Worm (Caenorhabditis elegans) whole organism, L4 larva: ENCODE data around the gene F15E6.4.

Source experiments
- F10B5.3 ChIP-seq: sonication (generic microtip); optimal IDR thresholded peaks from 2 replicates; lab custom pipeline; 2016; ENCODE audit warnings: mild to moderate bottlenecking, missing genetic modification characterization, missing compliant biosample characterization
- F37D6.2 ChIP-seq: sonication (generic microtip); optimal IDR thresholded peaks from 2 replicates; lab custom pipeline; 2016; ENCODE audit warnings: mild to moderate bottlenecking, missing genetic modification characterization, missing compliant biosample characterization
- F44E2.7 ChIP-seq: fragments of 200-800 bp; sonication (Bioruptor generic); IDR thresholded peaks from 2 replicates; pipeline ENCODE4 v2.1.2; 2022; ENCODE audit warnings: missing genetic modification characterization, missing compliant biosample characterization
- T26A8.4 ChIP-seq: fragments of 200-800 bp; sonication (Bioruptor generic); IDR thresholded peaks from 2 replicates; pipeline ENCODE4 v1.3.6; 2022; ENCODE audit warnings: missing genetic modification characterization, missing compliant biosample characterization
- Y105C5A.15 ChIP-seq: fragments of 200-800 bp; sonication (Bioruptor generic); IDR thresholded peaks from 2 replicates; pipeline ENCODE4 v1.3.6; 2022; ENCODE audit warnings: missing genetic modification characterization, missing compliant biosample characterization
- Y48G9A.11 ChIP-seq: fragments of 200-800 bp; sonication (Bioruptor generic); IDR thresholded peaks from 2 replicates; pipeline ENCODE4 v1.3.6; 2022; ENCODE audit warnings: missing genetic modification reagents, missing genetic modification characterization, missing compliant biosample characterization
- aha-1 ChIP-seq: fragments of 150-350 bp; peaks from one replicate; lab custom pipeline; 2014; ENCODE audit warnings: missing biosample characterization, missing genetic modification characterization
- arid-1 ChIP-seq: fragments of 200-800 bp; sonication (Bioruptor generic); conservative IDR thresholded peaks from 2 replicates; pipeline ENCODE4 v1.3.6; 2022; ENCODE audit warnings: missing genetic modification reagents, missing genetic modification characterization, missing compliant biosample characterization
- ceh-20 ChIP-seq: fragments of 200-800 bp; sonication (Bioruptor generic); IDR thresholded peaks from 2 replicates; pipeline ENCODE4 v1.3.6; 2022; ENCODE audit warnings: missing genetic modification reagents, missing genetic modification characterization, missing compliant biosample characterization
- ceh-28 ChIP-seq: fragments of 150-350 bp; optimal IDR thresholded peaks from 2 replicates; lab custom pipeline; 2014; ENCODE audit warnings: missing biosample characterization, missing genetic modification reagents, missing genetic modification characterization
- ceh-32 ChIP-seq: sonication (generic microtip); optimal IDR thresholded peaks from 2 replicates; lab custom pipeline; 2016; ENCODE audit warnings: mild to moderate bottlenecking, missing genetic modification characterization, missing compliant biosample characterization; ENCODE audit not compliant: poor library complexity
- ceh-82 ChIP-seq: sonication (generic microtip); optimal IDR thresholded peaks from 2 replicates; lab custom pipeline; 2017; ENCODE audit warnings: missing biosample characterization, missing genetic modification characterization
- ctbp-1 ChIP-seq: fragments of 200-800 bp; sonication (Bioruptor generic); IDR thresholded peaks from 2 replicates; pipeline ENCODE4 v1.3.6; 2022; ENCODE audit warnings: missing genetic modification reagents, missing genetic modification characterization, missing compliant biosample characterization
- daf-16 ChIP-seq, 3 experiments: sonication (generic microtip); optimal IDR thresholded peaks; 2 replicates each; lab custom pipeline; 2016 to 2017; ENCODE audit warnings: missing genetic modification characterization in 3 of 3, missing genetic modification reagents in 3 of 3, mild to moderate bottlenecking in 2 of 3, missing compliant biosample characterization in 2 of 3, missing biosample characterization in 1 of 3, moderate library complexity in 1 of 3
- daf-8 ChIP-seq: fragments of 200-800 bp; sonication (Bioruptor generic); IDR thresholded peaks from 2 replicates; pipeline ENCODE4 v1.3.6; 2022; ENCODE audit warnings: missing genetic modification characterization, missing compliant biosample characterization
- egl-27 ChIP-seq: sonication (generic microtip); optimal IDR thresholded peaks from 3 replicates; lab custom pipeline; 2017; ENCODE audit warnings: missing biosample characterization, missing genetic modification reagents, missing genetic modification characterization
- egl-43 ChIP-seq: fragments of 200-800 bp; sonication (Bioruptor generic); IDR thresholded peaks from 2 replicates; pipeline ENCODE4 v1.3.6; 2022; ENCODE audit warnings: missing genetic modification reagents, missing genetic modification characterization, missing compliant biosample characterization
- hlh-11 ChIP-seq: fragments of 200-800 bp; sonication (Bioruptor generic); optimal IDR thresholded peaks from 2 replicates; lab custom pipeline; 2018; ENCODE audit warnings: mild to moderate bottlenecking, missing genetic modification characterization, missing compliant biosample characterization
- hlh-30 ChIP-seq: sonication (generic microtip); optimal IDR thresholded peaks from 2 replicates; lab custom pipeline; 2017; ENCODE audit warnings: antibody characterized with exemption, mild to moderate bottlenecking, missing genetic modification characterization, missing compliant biosample characterization; ENCODE audit not compliant: insufficient read depth
- jun-1 ChIP-seq: fragments of 150-350 bp; optimal IDR thresholded peaks from 2 replicates; lab custom pipeline; 2014; ENCODE audit warnings: missing biosample characterization, missing genetic modification reagents, missing genetic modification characterization
- lin-13 ChIP-seq: fragments of 150-350 bp; optimal IDR thresholded peaks from 2 replicates; lab custom pipeline; 2014; ENCODE audit warnings: missing biosample characterization, missing genetic modification reagents, missing genetic modification characterization
- lsy-2 ChIP-seq, 2 experiments: fragments of 150-350 bp in 1 of 2; sonication (generic microtip) in 1 of 2; optimal IDR thresholded peaks; 2 replicates each; lab custom pipeline; 2014 to 2017; ENCODE audit warnings: missing biosample characterization in 2 of 2, missing genetic modification characterization in 2 of 2
- madf-5 ChIP-seq, 2 experiments: fragments of 200-800 bp; sonication (Bioruptor generic); IDR thresholded peaks; 2 replicates each; pipeline ENCODE4 v1.3.6; 2022; ENCODE audit warnings: missing compliant biosample characterization in 2 of 2, missing genetic modification characterization in 2 of 2
- mdl-1 ChIP-seq, 2 experiments: fragments of 150-350 bp in 1 of 2; sonication (generic microtip) in 1 of 2; optimal IDR thresholded peaks; 2 replicates each; lab custom pipeline; 2014 to 2017; ENCODE audit warnings: missing biosample characterization in 2 of 2, missing genetic modification characterization in 2 of 2
- mdt-29 ChIP-seq: fragments of 200-800 bp; sonication (Bioruptor generic); IDR thresholded peaks from 2 replicates; pipeline ENCODE4 v1.3.6; 2022; ENCODE audit warnings: missing genetic modification reagents, missing genetic modification characterization, missing compliant biosample characterization
- mep-1 ChIP-seq: fragments of 150-350 bp; sonication (generic microtip); optimal IDR thresholded peaks from 3 replicates; lab custom pipeline; 2014; ENCODE audit warnings: missing biosample characterization, missing genetic modification characterization
- mes-2 ChIP-seq: sonication (generic microtip); optimal IDR thresholded peaks from 2 replicates; lab custom pipeline; 2016; ENCODE audit warnings: missing genotype, mild to moderate bottlenecking, missing genetic modification characterization, missing compliant biosample characterization; ENCODE audit not compliant: poor library complexity, severe bottlenecking
- mxl-2 ChIP-seq: fragments of 200-800 bp; sonication (Bioruptor generic); conservative IDR thresholded peaks from 2 replicates; pipeline ENCODE4 v1.3.6; 2022; ENCODE audit warnings: missing genetic modification reagents, missing genetic modification characterization, missing compliant biosample characterization
- mxl-3 ChIP-seq: fragments of 200-800 bp; sonication (Bioruptor generic); optimal IDR thresholded peaks from 2 replicates; lab custom pipeline; 2018; ENCODE audit warnings: mild to moderate bottlenecking, missing genetic modification characterization, missing compliant biosample characterization
- nhr-102 ChIP-seq: sonication (generic microtip); optimal IDR thresholded peaks from 2 replicates; lab custom pipeline; 2016; ENCODE audit warnings: mild to moderate bottlenecking, missing genetic modification characterization, moderate library complexity, missing compliant biosample characterization
- nhr-111 ChIP-seq: fragments of 200-800 bp; sonication (Bioruptor generic); optimal IDR thresholded peaks from 2 replicates; lab custom pipeline; 2018; ENCODE audit warnings: mild to moderate bottlenecking, missing genetic modification characterization, missing compliant biosample characterization
- nhr-41 ChIP-seq: fragments of 200-800 bp; sonication (Bioruptor generic); IDR thresholded peaks from 2 replicates; pipeline ENCODE4 v1.3.6; 2022; ENCODE audit warnings: missing genetic modification reagents, missing genetic modification characterization, missing compliant biosample characterization
- nhr-42 ChIP-seq: fragments of 200-800 bp; sonication (Bioruptor generic); IDR thresholded peaks from 2 replicates; pipeline ENCODE4 v1.3.6; 2022; ENCODE audit warnings: missing genetic modification characterization, missing compliant biosample characterization
- pqm-1 ChIP-seq: sonication (generic microtip); optimal IDR thresholded peaks from 2 replicates; lab custom pipeline; 2017; ENCODE audit warnings: missing biosample characterization, missing genetic modification characterization
- rbr-2 ChIP-seq: sonication (generic microtip); optimal IDR thresholded peaks from 2 replicates; lab custom pipeline; 2016; ENCODE audit warnings: missing genotype, missing genetic modification characterization, missing compliant biosample characterization
- saeg-2 ChIP-seq: fragments of 200-800 bp; sonication (Bioruptor generic); IDR thresholded peaks from 2 replicates; pipeline ENCODE4 v1.3.6; 2022; ENCODE audit warnings: missing genetic modification reagents, missing genetic modification characterization, missing compliant biosample characterization
- set-16 ChIP-seq: fragments of 200-800 bp; sonication (Bioruptor generic); IDR thresholded peaks from 2 replicates; pipeline ENCODE4 v1.3.6; 2022; ENCODE audit warnings: missing genetic modification reagents, missing genetic modification characterization, missing compliant biosample characterization
- skn-1 ChIP-seq: fragments of 150-350 bp; optimal IDR thresholded peaks from 2 replicates; lab custom pipeline; 2014; ENCODE audit warnings: missing biosample characterization, missing genetic modification characterization
- snpc-4 ChIP-seq: fragments of 150-350 bp; optimal IDR thresholded peaks from 2 replicates; lab custom pipeline; 2014; ENCODE audit warnings: missing biosample characterization, missing genetic modification characterization
- tag-97 ChIP-seq: fragments of 200-800 bp; sonication (Bioruptor generic); IDR thresholded peaks from 2 replicates; pipeline ENCODE4 v1.3.6; 2022; ENCODE audit warnings: missing genetic modification characterization, missing compliant biosample characterization
- vab-7 ChIP-seq: fragments of 200-800 bp; sonication (Bioruptor generic); IDR thresholded peaks from 2 replicates; pipeline ENCODE4 v1.3.6; 2022; ENCODE audit warnings: missing genetic modification reagents, missing genetic modification characterization, missing compliant biosample characterization
- zfp-3 ChIP-seq: fragments of 200-800 bp; sonication (Bioruptor generic); conservative IDR thresholded peaks from 2 replicates; pipeline ENCODE4 v1.3.6; 2022; ENCODE audit warnings: missing genetic modification reagents, missing genetic modification characterization, missing compliant biosample characterization
- zip-2 ChIP-seq: fragments of 150-350 bp; optimal IDR thresholded peaks from 2 replicates; lab custom pipeline; 2014; ENCODE audit warnings: missing biosample characterization, missing genetic modification characterization

F15E6.4 gene

ce11 chrIV:4291174-4291573 is at the start of gene F15E6.4:
Gene F15E6.4, plus strand, starts transcription at chrIV:4291474.
- no peak for TF ChIP-seq arid-1 (GFP tag; lab: Robert Waterston, UW)
- TF ChIP-seq lin-13 (GFP tag; lab: Kevin White, UChicago) = no peak
- no peak for TF ChIP-seq mdl-1 (tag; optimal IDR thresholded peaks at IDR 0.05; lab: Kevin White, UChicago)
- TF ChIP-seq F37D6.2 (tag; lab: Kevin White, UChicago) = no peak
- no peak for TF ChIP-seq nhr-102 (tag; lab: Kevin White, UChicago)
- TF ChIP-seq, all 104 proteins: peak for 0

- TF ChIP-seq set-16 (GFP tag; lab: Robert Waterston, UW) (peak; percentile 98), tag-97 (GFP tag; lab: Robert Waterston, UW) (no peak), ceh-28 (tag; lab: Kevin White, UChicago) (no peak), ctbp-1 (GFP tag; lab: Robert Waterston, UW) (no peak), T26A8.4 (no peak)
Measured at ce11 chrIV:4243830-4244406, 47.4 kb upstream of the F15E6.4 start.

- TF ChIP-seq hlh-30 (tag; lab: Kevin White, UChicago) (no peak), Y105C5A.15 (GFP tag; lab: Robert Waterston, UW) (no peak), zip-2 (no peak), pqm-1 (tag; lab: Kevin White, UChicago) (no peak), snpc-4 (no peak), F44E2.7 (no peak), nhr-102 (tag; lab: Kevin White, UChicago) (no peak), hlh-11 (tag; lab: Kevin White, UChicago) (no peak), ceh-82 (no peak), mdt-29 (GFP tag; lab: Robert Waterston, UW) (no peak), Y48G9A.11 (GFP tag; lab: Robert Waterston, UW) (no peak), nhr-41 (GFP tag; lab: Robert Waterston, UW) (no peak), mes-2 (no peak), mxl-3 (GFP tag; lab: Kevin White, UChicago) (no peak), madf-5 (GFP tag; IDR thresholded peaks at IDR 0.05; lab: Robert Waterston, UW) (no peak)
Measured at ce11 chrIV:4244510-4244909, 46.8 kb upstream of the F15E6.4 start, which contains the start of gene col-34. Gene col-34, minus strand, starts transcription at chrIV:4244610.

- TF ChIP-seq zfp-3 (GFP tag; lab: Robert Waterston, UW) (no peak), daf-8 (GFP tag; lab: Robert Waterston, UW) (no peak), skn-1 (tag; lab: Kevin White, UChicago) (no peak), nhr-111 (GFP tag; lab: Kevin White, UChicago) (no peak), ceh-20 (GFP tag; lab: Robert Waterston, UW) (no peak), Y105C5A.15 (GFP tag; lab: Robert Waterston, UW) (no peak), vab-7 (GFP tag; lab: Robert Waterston, UW) (no peak), aha-1 (tag; lab: Kevin White, UChicago) (peak; percentile 50)
Measured at ce11 chrIV:4246493-4246892, 44.8 kb upstream of the F15E6.4 start, which contains the start of gene ttr-20. Gene ttr-20, plus strand, starts transcription at chrIV:4246793.

ce11 chrIV:4247334-4247733 is 43.9 kb upstream of the F15E6.4 start:
- TF ChIP-seq mep-1 (tag; lab: Kevin White, UChicago) = peak; percentile 11
- TF ChIP-seq T26A8.4 = no peak
- TF ChIP-seq Y105C5A.15 (GFP tag; lab: Robert Waterston, UW) = no peak
- no peak for TF ChIP-seq egl-43 (GFP tag; lab: Robert Waterston, UW)
- no peak for TF ChIP-seq mdt-29 (GFP tag; lab: Robert Waterston, UW)
- TF ChIP-seq ceh-82 = no peak
- peak in 1 of 2 experiments; percentile 80 for TF ChIP-seq lsy-2 (tag; optimal IDR thresholded peaks at IDR 0.05; lab: Kevin White, UChicago)
- peak; percentile 42 for TF ChIP-seq rbr-2 (tag; lab: Kevin White, UChicago)
- no peak for TF ChIP-seq daf-16 (GFP tag; optimal IDR thresholded peaks at IDR 0.05; lab: Kevin White, UChicago)
- peak; percentile 0 for TF ChIP-seq daf-16 (tag; optimal IDR thresholded peaks at IDR 0.05; lab: Kevin White, UChicago)
- no peak for TF ChIP-seq mxl-2
- TF ChIP-seq jun-1 (tag; lab: Kevin White, UChicago) = no peak
- no peak for TF ChIP-seq ceh-28 (tag; lab: Kevin White, UChicago)
- TF ChIP-seq F10B5.3 = no peak
- peak; percentile 74 for TF ChIP-seq mes-2
- no peak for TF ChIP-seq ceh-32 (tag; lab: Kevin White, UChicago)
- TF ChIP-seq egl-27 = no peak
- TF ChIP-seq nhr-42 = no peak
- TF ChIP-seq saeg-2 = no peak
